Worm (Caenorhabditis elegans): Measurements from ENCODE around the gene srsx-34.

srsx-34 gene

DNA sequence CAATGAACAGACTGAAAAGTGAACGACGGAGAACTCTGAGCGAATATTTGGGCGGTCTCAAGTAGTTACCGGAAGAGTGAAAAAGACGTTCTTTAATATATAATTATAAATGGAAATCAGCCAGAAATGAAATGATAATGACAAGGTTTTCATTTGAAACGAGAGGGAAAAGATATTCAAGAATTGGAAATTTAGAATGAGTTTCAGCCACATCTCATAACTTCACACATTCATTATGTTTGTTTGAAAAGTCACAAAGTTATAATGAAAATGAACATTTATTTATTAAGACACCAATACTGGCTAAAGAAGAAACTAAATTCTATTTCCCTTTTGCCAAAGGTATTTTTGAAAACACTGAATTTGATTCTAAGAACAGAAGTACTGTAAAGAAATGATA, 15.3 kb downstream of the srsx-34 start, which contains the start of gene C25E10.7:
TSS of gene C25E10.7 (minus strand) at position 101 of the 400 bp plus-strand sequence.
- no peak for TF ChIP-seq npax-4 (tag; optimal IDR thresholded peaks at IDR 0.05)
- no peak for TF ChIP-seq elt-4 (tag; optimal IDR thresholded peaks at IDR 0.05)
- no peak for TF ChIP-seq nhr-11 (tag; optimal IDR thresholded peaks at IDR 0.05)

DNA sequence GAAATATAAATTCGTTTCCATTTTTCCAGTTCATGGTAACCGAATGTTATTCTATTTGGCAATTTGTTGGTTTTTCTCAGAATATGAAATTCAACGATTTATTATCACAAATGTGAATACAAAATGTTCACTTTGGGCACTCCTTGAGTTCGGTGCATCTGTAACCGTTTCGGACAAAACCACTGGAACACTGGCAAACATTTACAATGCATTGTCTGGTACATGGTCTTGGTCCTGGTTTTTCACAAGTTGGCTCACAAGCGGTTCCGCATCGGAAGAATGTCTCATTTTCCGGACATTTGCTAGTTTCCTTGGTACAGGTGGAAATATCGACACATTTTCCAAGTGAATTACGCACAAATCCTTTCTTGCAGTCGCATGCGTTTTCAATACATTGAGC, 17.4 kb downstream of the srsx-34 start:
- TF ChIP-seq ceh-2 (tag; optimal IDR thresholded peaks at IDR 0.05) (no peak), T23F11.4 (GFP tag; optimal IDR thresholded peaks at IDR 0.05) (no peak), pha-2 (tag; optimal IDR thresholded peaks at IDR 0.05) (no peak), ceh-6 (GFP tag; optimal IDR thresholded peaks at IDR 0.05) (no peak), unc-42 (tag; optimal IDR thresholded peaks at IDR 0.05) (no peak), tbx-2 (tag; optimal IDR thresholded peaks at IDR 0.05) (no peak)

DNA sequence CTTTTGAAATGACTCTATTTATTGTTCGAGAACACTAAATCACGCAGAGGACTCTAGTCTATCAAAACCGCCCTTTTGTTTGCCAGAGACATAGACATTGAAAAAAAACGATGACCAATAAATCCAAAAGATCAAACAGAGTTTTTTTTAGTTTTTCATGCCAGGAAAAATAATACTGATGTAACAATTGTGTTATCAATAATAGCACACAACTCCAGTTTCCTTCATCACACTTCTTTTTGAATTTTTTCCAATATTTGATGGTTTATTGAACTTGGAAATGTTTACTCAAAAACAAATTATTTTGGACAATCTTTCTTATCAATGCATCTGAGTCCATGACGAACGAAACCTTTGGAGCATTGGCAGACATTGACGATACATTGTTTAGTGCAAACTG, 18.2 kb downstream of the srsx-34 start, which contains the start of gene C25E10.8:
TSS of gene C25E10.8 (minus strand) at position 101 of the 400 bp plus-strand sequence.
- TF ChIP-seq K09A11.1 (tag; optimal IDR thresholded peaks at IDR 0.05; ENCODE audit: insufficient read depth) (no peak), pax-1 (tag; optimal IDR thresholded peaks at IDR 0.05) (no peak), dmd-4 (tag; optimal IDR thresholded peaks at IDR 0.05; ENCODE audit: borderline replicate concordance) (no peak), ceh-45 (GFP tag; IDR thresholded peaks at IDR 0.05) (no peak), K02D7.2 (tag; optimal IDR thresholded peaks at IDR 0.05) (no peak), pat-9 (tag; optimal IDR thresholded peaks at IDR 0.05) (no peak), hlh-8 (tag; optimal IDR thresholded peaks at IDR 0.05) (no peak), che-1 (tag; optimal IDR thresholded peaks at IDR 0.05) (no peak), tbx-7 (tag; optimal IDR thresholded peaks at IDR 0.05) (no peak)

DNA sequence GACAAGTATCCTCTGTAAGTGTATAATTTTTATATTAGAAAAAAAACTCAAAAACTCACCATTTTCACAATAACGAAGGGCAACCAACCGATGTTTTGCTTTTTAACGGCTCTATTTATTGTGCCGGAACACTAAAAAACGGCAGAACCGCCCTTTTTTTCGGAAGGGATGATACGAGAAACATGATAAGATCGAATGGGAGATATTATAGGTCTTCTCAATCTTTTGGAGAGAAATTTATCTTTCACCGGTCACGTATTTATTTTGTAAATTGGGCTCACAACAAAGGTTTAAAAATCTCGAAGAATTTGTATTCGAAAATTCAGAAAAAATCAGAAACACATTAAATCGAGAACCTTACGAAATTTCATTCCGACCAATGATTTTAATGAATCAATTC, 19.0 kb downstream of the srsx-34 start, which contains the start of gene swm-1:
TSS of gene swm-1 (minus strand) at position 101 of the 400 bp plus-strand sequence.
- TF ChIP-seq ceh-45 (GFP tag; IDR thresholded peaks at IDR 0.05) (no peak), ceh-48 (tag; optimal IDR thresholded peaks at IDR 0.05) (no peak)

DNA sequence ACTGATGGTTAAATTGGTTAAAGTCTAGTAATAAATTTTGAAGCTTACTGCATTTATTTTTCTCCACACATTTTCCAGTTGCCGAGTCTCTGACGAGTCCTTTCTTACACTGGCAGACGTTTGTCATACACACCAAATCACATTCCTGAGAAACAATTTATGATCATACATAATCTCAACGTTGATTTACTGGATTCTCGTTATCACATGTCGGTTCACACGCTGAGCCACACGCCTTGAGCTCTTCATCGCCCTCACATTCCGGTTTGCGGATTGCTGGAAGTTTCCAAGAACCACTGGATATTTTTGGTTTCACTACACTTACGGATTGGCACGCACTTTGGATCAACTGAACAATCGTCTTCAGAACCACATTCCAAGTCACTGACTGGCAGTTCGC, 19.9 kb downstream of the srsx-34 start:
- no peak for TF ChIP-seq npax-4 (tag; optimal IDR thresholded peaks at IDR 0.05)

DNA sequence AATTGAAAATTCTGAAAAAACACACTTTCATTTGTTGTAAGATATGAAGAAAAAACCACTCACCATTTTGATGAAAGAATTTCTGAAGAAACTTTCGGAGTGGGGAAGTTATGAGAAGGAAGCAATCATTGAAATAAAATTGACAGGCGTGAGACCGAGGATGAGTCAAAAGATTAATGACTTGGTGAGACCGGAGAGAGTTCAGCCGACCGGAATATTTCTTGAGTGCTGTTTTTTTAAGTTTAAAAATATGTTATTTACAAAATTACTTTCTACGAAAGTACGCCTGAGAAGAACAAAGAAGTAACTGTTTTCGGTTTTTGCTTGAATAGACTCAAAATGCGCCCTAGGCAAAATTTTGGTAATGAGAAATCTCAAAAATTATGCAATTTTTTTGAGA, 20.5 kb downstream of the srsx-34 start, which contains the start of gene C25E10.10:
TSS of gene C25E10.10 (minus strand) at position 101 of the 400 bp plus-strand sequence.
- TF ChIP-seq lin-11 (tag; optimal IDR thresholded peaks at IDR 0.05) = no peak
- no peak for TF ChIP-seq pha-2 (tag; optimal IDR thresholded peaks at IDR 0.05)
- no peak for TF ChIP-seq ceh-48 (tag; optimal IDR thresholded peaks at IDR 0.05)
- TF ChIP-seq fax-1 (tag; optimal IDR thresholded peaks at IDR 0.05) = no peak
- TF ChIP-seq dmd-4 (tag; optimal IDR thresholded peaks at IDR 0.05; ENCODE audit: borderline replicate concordance) = no peak

DNA sequence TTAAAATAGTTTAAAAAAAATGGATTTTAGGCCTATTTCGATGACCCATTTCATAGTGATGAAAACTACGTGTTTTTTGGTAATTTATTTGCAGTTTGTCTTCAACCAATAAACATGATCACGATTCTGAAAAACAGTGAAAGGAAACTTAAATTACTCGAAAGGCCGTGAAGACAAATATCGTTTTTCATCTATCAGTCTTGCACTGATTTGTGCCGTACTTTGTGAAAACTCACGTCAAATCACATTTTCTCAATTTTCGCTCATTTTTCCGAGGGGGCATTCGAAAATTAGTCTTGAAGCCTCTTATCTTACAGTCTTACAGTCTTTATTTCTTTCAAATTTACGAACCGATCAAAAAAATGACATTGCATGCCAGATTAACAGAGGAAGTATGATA, 22.8 kb downstream of the srsx-34 start, which contains the start of gene C25E10.11:
TSS of gene C25E10.11 (minus strand) at position 101 of the 400 bp plus-strand sequence.
- TF ChIP-seq ceh-19 (GFP tag; optimal IDR thresholded peaks at IDR 0.05) (no peak), pag-3 (tag; optimal IDR thresholded peaks at IDR 0.05; ENCODE audit: borderline replicate concordance) (no peak), ceh-31 (tag; optimal IDR thresholded peaks at IDR 0.05) (no peak), pha-2 (tag; optimal IDR thresholded peaks at IDR 0.05) (no peak), pat-9 (tag; optimal IDR thresholded peaks at IDR 0.05) (no peak), C08G9.2 (tag; optimal IDR thresholded peaks at IDR 0.05) (no peak), dve-1 (tag; optimal IDR thresholded peaks at IDR 0.05) (no peak), ceh-24 (tag; optimal IDR thresholded peaks at IDR 0.05) (no peak), K02D7.2 (tag; optimal IDR thresholded peaks at IDR 0.05) (no peak)

DNA sequence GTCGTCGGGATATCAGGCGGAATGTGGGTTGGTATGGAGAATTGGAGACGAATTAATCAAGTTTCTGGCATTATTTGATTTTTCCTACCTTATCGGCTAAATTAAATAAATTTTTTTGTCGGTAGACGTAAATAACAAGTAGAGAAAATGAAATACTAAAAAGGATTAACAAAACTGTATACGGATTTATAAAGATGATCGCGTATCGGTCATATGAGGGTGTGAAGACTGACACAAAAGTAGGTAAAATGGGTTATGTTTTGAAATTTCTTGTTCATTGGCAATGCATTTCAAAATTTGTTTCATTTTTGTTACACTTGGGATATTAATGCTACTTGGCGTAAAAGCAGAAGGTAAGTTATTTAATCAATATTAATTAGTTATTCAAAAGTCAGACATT, 23.7 kb downstream of the srsx-34 start, which contains the start of the genes C25E10.16 and C25E10.13:
TSS of gene C25E10.16 (minus strand) at position 101 of the 400 bp plus-strand sequence.
TSS of gene C25E10.13 (plus strand) at position 256 of the 400 bp plus-strand sequence.
- TF ChIP-seq ceh-24 (tag; optimal IDR thresholded peaks at IDR 0.05) (no peak), nfya-1 (tag; optimal IDR thresholded peaks at IDR 0.05) (no peak), ceh-34 (tag; optimal IDR thresholded peaks at IDR 0.05) (no peak), ama-1 (optimal IDR thresholded peaks at IDR 0.05) (no peak), madf-2 (tag; optimal IDR thresholded peaks at IDR 0.05) (no peak), pag-3 (tag; optimal IDR thresholded peaks at IDR 0.05; ENCODE audit: borderline replicate concordance) (no peak), rnt-1 (tag; optimal IDR thresholded peaks at IDR 0.05) (no peak), ceh-19 (GFP tag; optimal IDR thresholded peaks at IDR 0.05) (no peak), fkh-10 (GFP tag; optimal IDR thresholded peaks at IDR 0.05) (no peak), ceh-22 (tag; optimal IDR thresholded peaks at IDR 0.05) (no peak), lim-6 (tag; optimal IDR thresholded peaks at IDR 0.05) (no peak)

All from whole organism, late embryonic.